Worm (Caenorhabditis elegans) whole organism, young adult: ENCODE results near the gene Y48C3A.5.

Experiments used
- F49E8.2 ChIP-seq: sonication (generic microtip); optimal IDR thresholded peaks from 3 replicates; lab custom pipeline; 2017; ENCODE audit warnings: missing genetic modification characterization, mild to moderate bottlenecking, missing compliant biosample characterization, antibody characterized with exemption, moderate library complexity; ENCODE audit not compliant: insufficient read depth
- F52B5.7 ChIP-seq: sonication (generic microtip); optimal IDR thresholded peaks from 2 replicates; lab custom pipeline; 2016; ENCODE audit warnings: mild to moderate bottlenecking, missing genetic modification characterization, missing compliant biosample characterization
- attf-3 ChIP-seq: fragments of 200-800 bp; sonication (Bioruptor generic); conservative IDR thresholded peaks from 2 replicates; pipeline ENCODE4 v1.3.6; 2022; ENCODE audit warnings: missing genetic modification reagents, missing genetic modification characterization, missing compliant biosample characterization
- dpff-1 ChIP-seq: sonication (generic microtip); optimal IDR thresholded peaks from 2 replicates; lab custom pipeline; 2017; ENCODE audit warnings: mild to moderate bottlenecking, missing genetic modification characterization, missing compliant biosample characterization
- let-607 ChIP-seq, 2 experiments: fragments of 200-800 bp in 1 of 2; sonication (Bioruptor generic) in 1 of 2; sonication (generic microtip) in 1 of 2; optimal IDR thresholded peaks; 2 replicates each; lab custom pipeline; 2016 to 2018; ENCODE audit warnings: mild to moderate bottlenecking in 2 of 2, missing compliant biosample characterization in 2 of 2, missing genetic modification characterization in 2 of 2, moderate library complexity in 2 of 2, missing genotype in 1 of 2
- lin-26 ChIP-seq: fragments of 200-800 bp; sonication (Bioruptor generic); IDR thresholded peaks from 2 replicates; pipeline ENCODE4 v1.3.6; 2022; ENCODE audit warnings: missing genetic modification reagents, missing genetic modification characterization, missing compliant biosample characterization
- nfya-1 ChIP-seq: sonication (generic microtip); optimal IDR thresholded peaks from 2 replicates; lab custom pipeline; 2017; ENCODE audit warnings: antibody characterized with exemption, missing compliant biosample characterization, missing genetic modification characterization, borderline replicate concordance; ENCODE audit not compliant: insufficient read depth
- snpc-1.1 ChIP-seq: sonication (generic microtip); optimal IDR thresholded peaks from 2 replicates; lab custom pipeline; 2017; ENCODE audit warnings: missing genetic modification characterization, mild to moderate bottlenecking, missing compliant biosample characterization, antibody characterized with exemption, moderate library complexity, missing genotype, missing genetic modification reagents; ENCODE audit not compliant: insufficient read depth
- unc-130 ChIP-seq: sonication (generic microtip); optimal IDR thresholded peaks from 2 replicates; lab custom pipeline; 2016; ENCODE audit warnings: missing genetic modification reagents, missing genetic modification characterization, missing compliant biosample characterization
- unc-62 ChIP-seq: fragments of 150-350 bp; optimal IDR thresholded peaks from 2 replicates; lab custom pipeline; 2014; ENCODE audit warnings: missing biosample characterization, missing genetic modification reagents, missing genetic modification characterization

DNA sequence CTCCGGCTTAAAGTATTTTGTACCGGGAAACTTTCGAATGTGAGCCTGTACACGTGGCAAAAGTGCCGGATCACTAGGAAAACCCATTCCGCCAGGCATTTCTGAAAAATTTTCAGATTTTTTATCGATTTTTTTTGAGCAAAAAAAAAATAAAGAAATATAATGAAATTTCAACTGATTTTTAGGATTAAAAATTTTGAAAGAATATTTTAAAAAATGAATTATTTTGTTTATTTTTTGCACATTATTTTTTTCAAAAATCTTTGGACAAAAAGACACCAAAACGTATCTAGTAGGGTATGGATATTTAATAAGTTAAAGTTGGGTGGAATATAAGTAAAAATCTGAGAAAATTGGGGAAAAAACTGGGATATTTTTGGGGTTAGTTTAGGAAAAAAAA lies 49.9 kb downstream of the Y48C3A.5 start, which contains the start of gene mac-1:
- no peak for TF ChIP-seq nfya-1 (tag; lab: Kevin White, UChicago)
- no peak for TF ChIP-seq unc-62 (GFP tag; lab: Kevin White, UChicago)
- no peak for TF ChIP-seq F52B5.7
- TF ChIP-seq lin-26, result no peak
- TF ChIP-seq dpff-1 (tag; lab: Kevin White, UChicago), result no peak
- no peak for TF ChIP-seq F49E8.2 (tag; lab: Kevin White, UChicago)
- no peak for TF ChIP-seq attf-3 (GFP tag; lab: Robert Waterston, UW)
- no peak for TF ChIP-seq let-607 (tag; optimal IDR thresholded peaks at IDR 0.05; lab: Kevin White, UChicago)
- TF ChIP-seq snpc-1.1, result no peak
- no peak for TF ChIP-seq unc-130
